Fruit fly (Drosophila melanogaster): ENCODE measurements around the gene CG12237.

The CG12237 gene

dm6 chrX:19683040-19683875 lies 40.6 kb upstream of the CG12237 start, which contains the start of the genes dome and Ubqn (continued):
- TF ChIP-seq BEAF-32 (GFP tag; optimal IDR thresholded peaks at IDR 0.05), result peak; percentile 98
- TF ChIP-seq Max (GFP tag; optimal IDR thresholded peaks at IDR 0.05), result peak; percentile 1
- peak; percentile 93 for TF ChIP-seq Sry-δ (GFP tag; optimal IDR thresholded peaks at IDR 0.05)
- TF ChIP-seq CG10959 (GFP tag; IDR thresholded peaks at IDR 0.05), result no peak
- no peak for TF ChIP-seq Mad (GFP tag; optimal IDR thresholded peaks at IDR 0.05)
- TF ChIP-seq twi (tag; optimal IDR thresholded peaks at IDR 0.05), result no peak
- TF ChIP-seq CG9817 (tag; optimal IDR thresholded peaks at IDR 0.05), result no peak
- no peak for TF ChIP-seq repo (GFP tag; optimal IDR thresholded peaks at IDR 0.05)
- no peak for TF ChIP-seq gcm (GFP tag; optimal IDR thresholded peaks at IDR 0.05)
- TF ChIP-seq Myb (GFP tag; optimal IDR thresholded peaks at IDR 0.05), result peak; percentile 68
- 0 out of 2 replicates have a peak, but pooled peaks have one; percentile 14 for TF ChIP-seq CG6272 (GFP tag; IDR thresholded peaks at IDR 0.05)
- no peak for TF ChIP-seq ara (GFP tag; IDR thresholded peaks at IDR 0.05)
- TF ChIP-seq NC2α (GFP tag; optimal IDR thresholded peaks at IDR 0.05), result no peak
- TF ChIP-seq Sry-β (GFP tag; optimal IDR thresholded peaks at IDR 0.05), result peak; percentile 58
- no peak for TF ChIP-seq CG8765 (GFP tag; IDR thresholded peaks at IDR 0.05)
- TF ChIP-seq CG2202 (tag; optimal IDR thresholded peaks at IDR 0.05), result no peak
- no peak for TF ChIP-seq Ravus (GFP tag; IDR thresholded peaks at IDR 0.05)
- no peak for TF ChIP-seq CG11560 (tag; IDR thresholded peaks at IDR 0.05)
- peak; percentile 37 for TF ChIP-seq CG2712 (tag; optimal IDR thresholded peaks at IDR 0.05)
- no peak for TF ChIP-seq al (GFP tag; IDR thresholded peaks at IDR 0.05)
- peak; percentile 82 for TF ChIP-seq Neu2 (GFP tag; optimal IDR thresholded peaks at IDR 0.05; ENCODE audit: borderline replicate concordance)
- no peak for TF ChIP-seq CG3847 (GFP tag; IDR thresholded peaks at IDR 0.05)
- TF ChIP-seq stc (GFP tag; IDR thresholded peaks at IDR 0.05), result no peak
- TF ChIP-seq CG16779 (GFP tag; IDR thresholded peaks at IDR 0.05), result no peak
- no peak for TF ChIP-seq Chrac-16 (GFP tag; optimal IDR thresholded peaks at IDR 0.05)
- peak; percentile 48 for TF ChIP-seq Fer1 (GFP tag; optimal IDR thresholded peaks at IDR 0.05)
- TF ChIP-seq Bgb (GFP tag; IDR thresholded peaks at IDR 0.05; ENCODE audit: partially characterized antibody), result peak; percentile 88
- no peak for TF ChIP-seq slp2 (GFP tag; optimal IDR thresholded peaks at IDR 0.05)
- no peak for TF ChIP-seq Kr (GFP tag; optimal IDR thresholded peaks at IDR 0.05)
- TF ChIP-seq cas (GFP tag; IDR thresholded peaks at IDR 0.05), result no peak
- no peak for TF ChIP-seq az2 (GFP tag; optimal IDR thresholded peaks at IDR 0.05)
- TF ChIP-seq CG16815 (GFP tag; optimal IDR thresholded peaks at IDR 0.05), result no peak
- TF ChIP-seq ewg (GFP tag; optimal IDR thresholded peaks at IDR 0.05), result peak; percentile 27
- TF ChIP-seq CG11456 (GFP tag; IDR thresholded peaks at IDR 0.05), result no peak
- no peak for TF ChIP-seq Ada2b (GFP tag; IDR thresholded peaks at IDR 0.05)
- peak; percentile 56 for TF ChIP-seq CG13624 (GFP tag; optimal IDR thresholded peaks at IDR 0.05)
- no peak for TF ChIP-seq eyg (GFP tag; optimal IDR thresholded peaks at IDR 0.05)
- peak; percentile 4 for TF ChIP-seq Nf-YB (GFP tag; optimal IDR thresholded peaks at IDR 0.05)
- no peak for TF ChIP-seq Bdp1 (GFP tag; optimal IDR thresholded peaks at IDR 0.05)
- TF ChIP-seq CG33557 (GFP tag; optimal IDR thresholded peaks at IDR 0.05), result no peak
- no peak for TF ChIP-seq slou (GFP tag; optimal IDR thresholded peaks at IDR 0.05)
- TF ChIP-seq wek (GFP tag; optimal IDR thresholded peaks at IDR 0.05), result peak; percentile 2
- no peak for TF ChIP-seq exex (tag; optimal IDR thresholded peaks at IDR 0.05)
- no peak for TF ChIP-seq peb (GFP tag; IDR thresholded peaks at IDR 0.05)
- peak; percentile 36 for TF ChIP-seq CG15601 (tag; optimal IDR thresholded peaks at IDR 0.05)
- TF ChIP-seq lab (GFP tag; optimal IDR thresholded peaks at IDR 0.05), result no peak
- TF ChIP-seq CG15011 (GFP tag; optimal IDR thresholded peaks at IDR 0.05), result no peak
- TF ChIP-seq Hr3 (GFP tag; optimal IDR thresholded peaks at IDR 0.05), result no peak
- TF ChIP-seq Usf (GFP tag; optimal IDR thresholded peaks at IDR 0.05), result no peak
- no peak for TF ChIP-seq CG18619 (GFP tag; optimal IDR thresholded peaks at IDR 0.05)

Data from whole organism, embryonic.